Worm (Caenorhabditis elegans): Measurements from ENCODE around the gene D2024.4.

- TF ChIP-seq unc-62 (GFP tag; optimal IDR thresholded peaks at IDR 0.05) (no peak), skn-1 (tag; optimal IDR thresholded peaks at IDR 0.05) (no peak)
Measured at ce11 chrIV:7245592-7245991, 14.6 kb downstream of the D2024.4 start.

Measured in whole organism, L1 larva.